Fruit fly (Drosophila melanogaster) S2 (cell line): Measurements from ENCODE around the gene DIP2.
A peak's percentile ranks its signal among the peaks of the same experiment; 100 is the strongest.

Experiments
- CG8478 ChIP-seq: fragments of >200 bp; optimal IDR thresholded peaks from 2 replicates; lab custom pipeline; 2018
- CTCF ChIP-seq, 2 experiments: fragments of >200 bp; optimal IDR thresholded peaks; 2 replicates each; lab custom pipeline; 2018

DIP2 gene

DNA sequence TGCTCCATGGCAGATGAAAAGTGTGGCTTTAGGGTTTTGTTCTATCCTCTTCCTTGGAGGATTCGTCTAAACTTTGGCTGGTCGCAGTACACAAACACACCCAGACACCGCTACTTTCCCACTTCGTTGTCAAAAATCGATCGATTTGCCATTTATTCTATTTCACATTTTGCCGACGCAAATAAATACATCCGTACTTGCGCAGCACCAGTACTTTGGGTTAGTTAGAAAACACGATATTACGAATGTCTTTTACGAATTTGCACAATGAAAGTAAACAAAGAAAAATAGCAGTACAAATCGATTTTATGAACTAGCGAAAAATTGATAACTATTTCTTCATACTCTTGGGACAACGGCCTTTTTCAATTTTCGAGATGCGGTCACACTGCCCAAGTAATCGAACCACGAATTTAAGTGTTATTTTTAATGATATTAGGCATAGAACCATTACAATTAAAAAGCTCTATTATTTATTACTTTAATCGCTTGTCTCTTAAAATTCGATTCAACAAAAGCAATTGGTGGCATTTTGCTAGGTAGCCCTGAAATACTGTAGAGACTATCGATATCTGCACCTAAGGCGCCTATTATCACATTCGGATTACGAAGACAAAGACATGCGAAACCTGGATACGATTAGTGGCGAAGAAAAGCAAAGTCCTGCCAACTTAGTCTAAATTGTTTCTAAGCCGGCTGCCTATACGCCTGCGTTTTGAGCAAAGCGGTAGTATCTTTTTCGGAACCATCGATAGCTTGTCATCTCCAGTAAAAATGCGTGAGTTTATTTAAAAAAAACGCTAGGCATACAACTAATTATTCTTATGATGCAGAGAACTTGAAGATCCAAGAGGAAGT is at the start of gene DIP2, which contains the start of gene wac:
Gene DIP2 (minus strand): TSS at position 337 of the 858 bp plus-strand sequence.
Gene wac (plus strand): TSS at position 559 of the 858 bp plus-strand sequence.
- TF ChIP-seq CTCF (optimal IDR thresholded peaks at IDR 0.05; lab: Kevin White, UChicago), result peak in 1 of 2 experiments; percentile 57
- no peak for TF ChIP-seq CG8478

DNA sequence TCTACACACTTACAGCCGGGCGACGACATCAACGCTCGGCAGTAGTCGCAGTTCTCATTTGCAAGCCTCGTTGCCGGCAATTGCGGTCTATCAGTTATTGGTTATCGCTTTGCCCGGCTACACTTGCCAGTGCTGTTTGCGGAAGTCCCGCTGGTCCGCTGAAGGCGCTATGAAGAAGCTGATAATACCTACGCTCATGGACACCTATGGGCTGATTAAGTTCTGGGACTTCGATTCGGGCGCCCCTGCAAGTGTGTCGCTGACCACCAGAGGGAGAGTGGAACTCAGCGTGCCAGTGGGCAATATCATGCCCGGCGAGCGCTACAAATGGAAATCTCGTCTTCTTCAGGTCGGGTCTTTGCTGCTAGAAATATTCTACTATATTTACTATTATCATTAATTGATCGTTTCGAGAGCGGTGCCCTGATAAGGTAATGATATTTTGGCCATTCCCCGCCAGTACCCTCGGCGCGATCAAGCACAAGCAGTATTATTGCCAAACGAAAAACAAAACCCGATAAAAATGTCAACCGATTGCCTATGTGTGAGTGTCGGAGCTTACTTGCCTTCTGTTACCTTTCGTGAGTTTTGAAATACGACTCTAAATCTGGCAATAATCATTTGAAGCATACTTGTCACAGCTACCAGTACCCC is 42.3 kb upstream of the DIP2 start:
- TF ChIP-seq CTCF (optimal IDR thresholded peaks at IDR 0.05; lab: Kevin White, UChicago) (no peak), CG8478 (no peak)

DNA sequence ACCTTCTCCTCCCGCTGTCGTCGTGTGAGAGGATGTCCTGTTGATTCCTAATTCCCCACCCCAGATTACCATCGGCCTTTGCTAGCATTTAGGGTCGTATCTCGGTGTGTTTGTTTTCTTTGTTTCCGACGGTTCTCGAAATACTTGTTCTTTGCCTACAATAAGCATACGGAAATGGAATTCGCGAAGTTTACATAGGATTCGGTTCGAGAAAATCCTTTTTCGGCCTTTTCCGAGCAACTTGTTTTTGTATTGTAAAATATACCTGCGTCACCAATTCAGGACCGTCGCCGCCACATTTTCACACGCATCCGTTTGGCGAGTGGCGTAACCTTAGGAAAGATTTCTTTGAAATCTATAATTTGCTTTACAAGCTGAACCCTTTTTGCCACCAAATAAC is 40.7 kb upstream of the DIP2 start:
- TF ChIP-seq CTCF (optimal IDR thresholded peaks at IDR 0.05; lab: Kevin White, UChicago) (no peak), CG8478 (no peak)

DNA sequence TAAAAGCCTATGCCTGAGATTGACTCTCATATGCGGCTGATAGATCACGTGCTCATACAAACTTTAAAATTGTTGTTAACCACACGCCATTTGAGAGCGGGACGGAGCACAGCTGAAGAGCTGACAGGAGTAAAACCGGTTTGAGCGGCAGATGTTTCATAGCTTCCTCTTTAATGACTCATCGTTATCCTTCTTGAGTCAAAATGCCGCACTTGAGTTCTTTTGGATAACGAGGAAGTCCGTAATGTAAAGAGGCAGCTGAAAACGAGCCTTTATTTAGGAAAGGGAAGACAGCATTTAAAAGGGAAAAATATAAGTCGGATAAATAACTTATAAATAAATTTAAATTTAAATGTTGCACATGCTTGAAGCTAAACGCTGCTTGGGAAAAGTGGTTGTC is 39.5 kb upstream of the DIP2 start:
- no peak for TF ChIP-seq CG8478
- TF ChIP-seq CTCF (optimal IDR thresholded peaks at IDR 0.05; lab: Kevin White, UChicago), result no peak

DNA sequence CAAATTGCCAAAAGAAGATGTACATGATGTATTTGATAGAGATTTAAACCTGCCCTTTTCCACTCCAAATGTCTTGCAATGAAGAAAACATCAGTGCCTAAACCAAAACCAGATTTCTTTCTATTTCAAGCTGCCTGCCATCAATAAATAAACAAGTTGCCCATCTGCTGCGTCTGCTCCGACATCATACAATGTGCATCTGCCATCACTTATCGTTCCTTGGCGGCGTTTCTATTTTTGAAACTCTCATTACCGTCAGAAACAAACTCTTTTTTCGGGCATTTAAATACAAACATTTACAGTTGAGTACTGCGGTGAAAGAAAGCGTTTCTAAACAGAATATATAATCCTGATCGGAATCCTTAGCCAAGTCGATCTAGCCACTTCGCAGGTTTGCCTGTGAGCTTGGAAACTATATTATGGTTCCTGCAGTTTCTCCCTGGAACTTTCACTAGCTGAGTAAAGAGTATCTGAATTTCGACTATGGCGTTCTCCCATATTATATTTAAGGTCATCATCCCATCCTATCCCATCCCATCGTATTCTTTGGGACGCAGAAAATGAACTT is 37.2 kb upstream of the DIP2 start:
- TF ChIP-seq CTCF (optimal IDR thresholded peaks at IDR 0.05; lab: Kevin White, UChicago), result no peak
- no peak for TF ChIP-seq CG8478

DNA sequence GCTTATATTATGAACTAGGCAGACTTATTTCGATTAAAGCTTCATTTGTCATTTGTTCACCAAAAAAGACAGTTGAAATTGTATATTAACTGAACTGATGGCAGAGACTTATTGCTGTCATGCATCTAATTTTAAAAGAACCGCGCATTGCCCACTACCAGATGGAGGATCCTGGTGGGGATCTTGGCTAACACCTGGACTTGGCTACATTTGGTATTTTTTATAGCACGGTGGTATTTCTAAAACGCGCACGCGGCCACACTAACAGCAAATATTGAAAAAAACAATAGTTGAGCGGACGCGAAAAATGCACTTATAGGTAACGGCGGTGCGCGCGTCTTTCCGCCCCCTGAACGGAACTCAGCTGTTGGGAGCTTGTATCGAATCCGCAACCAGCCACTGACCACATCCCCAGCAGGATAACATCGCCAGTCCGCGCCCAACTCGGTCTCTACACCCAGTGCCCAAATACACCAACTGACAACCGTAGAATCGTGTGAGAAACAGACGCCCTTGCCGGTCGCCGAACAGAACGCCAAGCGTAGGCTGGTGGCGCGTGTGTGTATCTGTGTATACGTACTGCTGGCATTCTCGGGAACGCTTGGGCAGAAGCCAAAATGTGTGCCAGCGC is 34.5 kb upstream of the DIP2 start:
- TF ChIP-seq CG8478, result no peak
- TF ChIP-seq CTCF (optimal IDR thresholded peaks at IDR 0.05; lab: Kevin White, UChicago), result peak; percentile 40 to 48

DNA sequence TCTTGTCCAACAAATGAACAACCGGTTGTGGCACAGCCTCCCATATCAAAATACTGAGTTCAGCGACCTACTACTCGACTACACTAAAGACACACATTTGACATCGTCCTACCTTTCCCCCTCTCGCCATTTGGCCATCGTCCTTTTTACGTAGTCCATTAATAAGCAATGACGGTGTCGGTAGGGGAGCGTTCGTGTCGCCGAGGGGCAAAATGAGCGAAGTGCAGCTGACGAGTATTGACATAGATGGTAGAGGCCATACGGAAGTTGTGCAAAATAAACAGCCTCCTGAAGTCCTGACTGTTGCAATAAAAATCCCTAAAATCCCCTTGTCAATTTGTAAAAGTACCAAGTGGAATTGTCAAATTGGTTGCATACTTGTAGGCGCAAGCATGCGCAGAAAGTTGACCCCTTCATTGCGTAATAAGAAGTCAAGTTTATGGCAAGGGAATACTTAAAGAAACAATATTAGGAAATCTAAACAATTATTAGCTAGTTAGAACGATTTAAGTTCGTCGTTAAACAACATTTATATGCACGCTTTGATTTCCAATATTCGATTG is 33.9 kb upstream of the DIP2 start:
- no peak for TF ChIP-seq CTCF (optimal IDR thresholded peaks at IDR 0.05; lab: Kevin White, UChicago)
- no peak for TF ChIP-seq CG8478

DNA sequence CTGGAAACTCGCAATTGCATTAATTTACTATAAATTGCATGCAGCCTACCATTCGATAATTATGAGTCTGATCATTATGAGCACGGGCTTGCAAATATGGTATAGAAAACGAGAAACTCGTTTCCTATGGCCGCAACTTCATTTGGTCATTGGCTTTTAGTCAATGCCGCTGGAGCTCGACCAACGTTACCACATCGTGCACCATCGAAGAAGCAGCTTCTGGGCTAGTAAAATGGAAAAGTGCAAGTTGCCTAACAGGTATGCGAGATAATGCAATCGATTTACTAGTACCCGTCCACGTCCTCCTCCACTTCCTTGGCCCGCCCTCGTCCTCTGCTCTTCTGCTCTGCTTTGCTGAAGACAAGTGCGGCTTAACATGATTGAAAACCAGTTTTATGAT is 26.5 kb upstream of the DIP2 start:
- TF ChIP-seq CG8478, result no peak
- no peak for TF ChIP-seq CTCF (optimal IDR thresholded peaks at IDR 0.05; lab: Kevin White, UChicago)

DNA sequence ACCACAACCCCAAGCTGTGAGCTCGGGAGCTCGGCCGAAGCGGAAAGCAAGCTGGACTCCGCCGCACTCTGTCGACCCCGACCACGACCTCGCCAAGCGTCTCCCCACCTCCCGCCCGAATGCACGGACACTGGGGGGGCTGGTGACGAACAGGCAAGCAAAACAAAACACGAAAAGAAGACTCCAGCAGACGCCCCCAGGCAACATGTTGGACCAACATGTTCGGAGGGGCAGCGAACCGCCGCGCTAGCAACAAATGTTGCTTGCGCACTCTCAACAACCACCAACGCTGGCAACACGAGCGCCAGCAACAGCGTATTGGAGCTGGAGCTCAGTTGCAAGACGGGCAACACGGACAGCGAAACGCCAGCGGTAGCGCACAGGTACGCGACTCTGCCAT is 24.5 kb upstream of the DIP2 start:
- TF ChIP-seq CTCF (optimal IDR thresholded peaks at IDR 0.05; lab: Kevin White, UChicago) (no peak), CG8478 (no peak)

DNA sequence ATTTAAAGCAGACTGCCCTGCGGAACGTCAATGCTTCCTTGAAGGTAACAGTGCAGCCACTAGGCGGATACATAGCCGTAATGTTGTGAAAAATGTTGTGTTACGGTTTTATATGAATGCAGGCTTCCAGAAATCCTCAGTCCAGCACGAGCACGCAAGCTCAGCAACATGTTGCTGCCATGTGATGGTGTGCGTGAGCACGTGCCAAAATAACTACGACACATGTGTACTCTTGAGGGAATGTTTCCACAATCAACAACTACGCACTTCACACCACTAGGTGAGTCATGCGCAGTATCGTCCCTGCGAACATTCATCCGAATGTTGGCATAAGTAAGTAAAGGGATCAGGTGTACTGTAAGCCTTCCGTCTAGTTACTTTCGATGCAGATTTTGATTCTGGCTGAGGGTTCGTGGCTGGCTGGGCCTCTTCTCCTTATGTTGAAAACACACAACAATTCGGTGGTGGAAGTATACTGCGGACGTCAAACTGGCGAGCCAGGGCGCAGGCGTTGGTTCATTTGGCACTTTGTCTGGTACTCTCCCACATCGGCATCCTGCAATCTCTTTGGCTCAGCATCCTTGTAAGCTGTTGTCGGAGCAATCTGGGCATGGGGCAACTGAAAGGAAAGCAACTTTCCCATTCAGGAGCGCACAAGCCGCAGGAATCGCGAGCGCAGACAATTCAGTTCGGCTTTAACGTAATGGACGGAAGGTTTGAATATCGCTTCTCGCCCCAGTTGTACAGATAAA is 19.2 kb upstream of the DIP2 start, which contains the start of gene RhoGEF3:
Gene RhoGEF3 (plus strand): TSS at position 702 of the 752 bp plus-strand sequence.
- TF ChIP-seq CTCF (optimal IDR thresholded peaks at IDR 0.05; lab: Kevin White, UChicago), result no peak
- TF ChIP-seq CG8478, result no peak

DNA sequence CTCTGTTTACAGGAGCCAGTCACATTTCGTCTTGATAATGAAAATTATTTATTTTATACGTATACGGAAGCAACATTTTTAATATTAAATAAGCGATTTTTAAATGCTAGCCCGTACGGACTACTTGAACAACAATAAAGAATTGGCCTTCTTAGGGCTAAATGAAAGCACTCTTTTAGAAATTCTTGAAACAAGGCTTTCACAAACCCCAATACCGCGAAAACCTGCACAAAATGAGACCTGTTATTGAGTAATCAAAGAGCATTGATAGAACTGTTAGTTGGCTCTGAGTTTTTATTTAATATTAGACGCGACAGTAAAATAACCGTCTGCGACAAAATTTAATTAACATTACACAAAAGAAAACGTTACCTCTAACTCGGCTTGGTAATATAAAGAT is 17.1 kb upstream of the DIP2 start, which contains the start of gene ttm2:
Gene ttm2 (plus strand): TSS at position 301 of the 400 bp plus-strand sequence.
- TF ChIP-seq CTCF (optimal IDR thresholded peaks at IDR 0.05; lab: Kevin White, UChicago) (no peak), CG8478 (no peak)

DNA sequence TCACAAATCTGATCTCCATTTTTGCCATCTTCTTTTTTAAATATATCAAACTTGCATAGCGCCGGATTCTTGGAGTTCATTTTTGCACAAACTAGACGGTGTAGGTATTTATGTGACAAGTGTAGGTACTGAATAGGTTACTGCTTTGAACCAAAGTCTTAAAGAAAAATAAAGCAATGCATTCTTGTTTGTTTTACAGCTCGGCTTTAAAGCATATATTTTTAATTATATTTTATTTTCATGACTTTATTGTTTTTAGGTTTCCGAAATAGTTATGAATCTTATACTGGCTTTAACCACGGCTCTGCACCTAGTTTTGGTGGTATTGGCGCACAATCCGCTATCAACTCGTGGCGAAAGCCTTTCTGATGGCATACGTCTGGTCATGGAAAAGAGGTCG is 15.5 kb upstream of the DIP2 start, which contains the start of gene CG32845:
Gene CG32845 (minus strand): TSS at position 101 of the 400 bp plus-strand sequence.
- TF ChIP-seq CG8478 (no peak), CTCF (optimal IDR thresholded peaks at IDR 0.05; lab: Kevin White, UChicago) (no peak)

DNA sequence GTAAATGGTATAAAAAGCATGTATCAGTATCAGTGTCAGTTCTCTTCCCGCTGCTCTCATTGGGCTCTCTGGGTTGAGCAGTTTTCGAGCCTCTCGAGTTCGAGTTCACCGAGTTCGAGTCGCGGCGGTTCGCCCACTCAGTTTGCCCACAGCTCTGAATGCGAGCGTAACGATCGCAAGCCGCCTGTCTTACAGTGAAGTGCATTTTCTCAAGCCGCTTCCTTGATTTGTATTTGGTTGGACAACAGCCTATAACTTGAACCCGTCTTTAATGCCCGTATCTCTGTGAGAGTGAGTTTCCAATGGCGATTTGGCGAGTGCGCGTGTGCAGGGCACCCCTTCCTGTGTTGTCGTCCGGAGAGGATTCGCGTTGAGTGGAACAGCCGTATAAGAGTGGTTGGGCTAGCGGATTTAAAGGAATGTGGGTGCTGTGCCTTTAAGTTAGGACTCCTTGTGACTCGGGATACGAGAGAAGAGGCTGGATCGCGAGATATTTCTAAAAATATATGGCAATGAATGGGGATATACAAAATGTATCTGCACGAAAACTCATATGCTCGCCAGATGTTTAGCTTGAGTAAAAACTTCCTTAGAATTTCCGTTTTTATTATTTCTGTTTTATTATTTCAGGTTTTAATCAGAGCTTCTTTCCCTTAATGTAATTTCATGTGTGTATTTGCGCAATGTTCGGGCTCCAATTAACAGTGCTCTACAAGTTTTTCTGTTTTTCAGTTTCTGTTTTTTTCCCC is 13.9 kb upstream of the DIP2 start:
- no peak for TF ChIP-seq CTCF (optimal IDR thresholded peaks at IDR 0.05; lab: Kevin White, UChicago)
- no peak for TF ChIP-seq CG8478
